Fruit fly (Drosophila melanogaster) whole organism, embryonic: ENCODE data around the gene klar.
A peak's percentile ranks its signal among the peaks of the same experiment; 100 is the strongest.

Experiments
- Adf1 ChIP-seq: fragments of 200-800 bp; sonication (Bioruptor generic); IDR thresholded peaks from 2 replicates; pipeline ENCODE4 v1.3.6; 2022; ENCODE audit warnings: missing biosample characterization, missing genetic modification characterization
- Atf-2 ChIP-seq: fragments of 200-800 bp; sonication (Bioruptor generic); optimal IDR thresholded peaks from 2 replicates; lab custom pipeline; 2016; ENCODE audit warnings: missing biosample characterization, missing genetic modification characterization
- Blimp-1 ChIP-seq: fragments of 200-800 bp; sonication (Bioruptor generic); optimal IDR thresholded peaks from 3 replicates; lab custom pipeline; 2018; ENCODE audit warnings: missing biosample characterization, missing genetic modification characterization, mild to moderate bottlenecking, moderate library complexity, missing genetic modification reagents
- CG1024 ChIP-seq: fragments of 200-800 bp; sonication (Bioruptor generic); IDR thresholded peaks from 2 replicates; pipeline ENCODE4 v1.3.6; 2022; ENCODE audit warnings: missing biosample characterization, missing genetic modification characterization
- CG10366 ChIP-seq: fragments of 200-800 bp; sonication (Bioruptor generic); IDR thresholded peaks from 2 replicates; pipeline ENCODE4 v1.3.6; 2022; ENCODE audit warnings: missing biosample characterization, missing genetic modification characterization
- CG10979 ChIP-seq: fragments of 200-800 bp; sonication (Bioruptor generic); optimal IDR thresholded peaks from 2 replicates; lab custom pipeline; 2018; ENCODE audit warnings: missing biosample characterization, mild to moderate bottlenecking, missing genetic modification characterization, moderate library complexity
- CG11695 ChIP-seq: fragments of 200-800 bp; sonication (Bioruptor generic); IDR thresholded peaks from 3 replicates; pipeline ENCODE4 v1.3.6; 2022; ENCODE audit warnings: missing biosample characterization, missing genetic modification characterization
- CG14667 ChIP-seq: fragments of 200-800 bp; sonication (Bioruptor generic); IDR thresholded peaks from 2 replicates; pipeline ENCODE4 v1.3.6; 2022; ENCODE audit warnings: missing biosample characterization, missing genetic modification characterization
- CG14860 ChIP-seq: fragments of 200-800 bp; sonication (Bioruptor generic); IDR thresholded peaks from 3 replicates; pipeline ENCODE4 v1.3.6; 2022; ENCODE audit warnings: missing biosample characterization, missing genetic modification characterization; ENCODE audit not compliant: partially characterized antibody
- CG1529 ChIP-seq: fragments of 200-800 bp; sonication (Bioruptor generic); optimal IDR thresholded peaks from 3 replicates; lab custom pipeline; 2018; ENCODE audit warnings: missing biosample characterization, missing genetic modification characterization
- CG16813 ChIP-seq: fragments of 200-800 bp; sonication (Bioruptor generic); IDR thresholded peaks from 3 replicates; pipeline ENCODE4 v1.3.6; 2022; ENCODE audit warnings: missing biosample characterization, missing genetic modification characterization; ENCODE audit not compliant: partially characterized antibody
- CG16815 ChIP-seq: fragments of 200-800 bp; sonication (Bioruptor generic); optimal IDR thresholded peaks from 3 replicates; lab custom pipeline; 2017; ENCODE audit warnings: missing biosample characterization, mild to moderate bottlenecking, missing genetic modification characterization
- CG17359 ChIP-seq: fragments of 200-800 bp; sonication (Bioruptor generic); optimal IDR thresholded peaks from 3 replicates; lab custom pipeline; 2018; ENCODE audit warnings: missing biosample characterization, mild to moderate bottlenecking, missing genetic modification characterization, moderate library complexity
- CG17802 ChIP-seq: fragments of 200-800 bp; sonication (Bioruptor generic); optimal IDR thresholded peaks from 2 replicates; lab custom pipeline; 2018; ENCODE audit warnings: missing biosample characterization, mild to moderate bottlenecking, missing genetic modification characterization, moderate library complexity
- CG30403 ChIP-seq: fragments of 200-800 bp; sonication (Bioruptor generic); optimal IDR thresholded peaks from 3 replicates; lab custom pipeline; 2016; ENCODE audit warnings: missing biosample characterization, missing genetic modification characterization
- CG31441 ChIP-seq: fragments of 200-800 bp; sonication (Bioruptor generic); IDR thresholded peaks from 2 replicates; pipeline ENCODE4 v1.3.6; 2022; ENCODE audit warnings: missing biosample characterization, missing genetic modification characterization
- CG43689 ChIP-seq: fragments of 200-800 bp; sonication (Bioruptor generic); IDR thresholded peaks from 2 replicates; pipeline ENCODE4 v1.3.6; 2022; ENCODE audit warnings: missing biosample characterization, missing genetic modification characterization
- CG6765 ChIP-seq: fragments of 200-800 bp; sonication (Bioruptor generic); optimal IDR thresholded peaks from 3 replicates; lab custom pipeline; 2017; ENCODE audit warnings: missing biosample characterization, mild to moderate bottlenecking, missing genetic modification characterization
- CG7372 ChIP-seq: fragments of 200-800 bp; sonication (Bioruptor generic); IDR thresholded peaks from 2 replicates; pipeline ENCODE4 v1.3.6; 2022; ENCODE audit warnings: missing biosample characterization, missing genetic modification characterization
- CG7745 ChIP-seq: fragments of 200-800 bp; sonication (Bioruptor generic); optimal IDR thresholded peaks from 2 replicates; lab custom pipeline; 2018; ENCODE audit warnings: missing biosample characterization, mild to moderate bottlenecking, missing genetic modification characterization, moderate library complexity
- CG7928 ChIP-seq: fragments of 200-800 bp; sonication (Bioruptor generic); optimal IDR thresholded peaks from 2 replicates; lab custom pipeline; 2017; ENCODE audit warnings: missing biosample characterization, mild to moderate bottlenecking, missing genetic modification characterization
- CG8281 ChIP-seq: fragments of 200-800 bp; sonication (Bioruptor generic); optimal IDR thresholded peaks from 2 replicates; lab custom pipeline; 2018; ENCODE audit warnings: missing biosample characterization, mild to moderate bottlenecking, missing genetic modification characterization, moderate library complexity
- CG9876 ChIP-seq: fragments of 200-800 bp; sonication (Bioruptor generic); optimal IDR thresholded peaks from 2 replicates; lab custom pipeline; 2016; ENCODE audit warnings: missing biosample characterization, missing genetic modification characterization
- Dad ChIP-seq: fragments of 200-800 bp; sonication (Bioruptor generic); optimal IDR thresholded peaks from 3 replicates; lab custom pipeline; 2016; ENCODE audit warnings: missing biosample characterization, missing genetic modification characterization
- Dll ChIP-seq: fragments of 200-800 bp; sonication (Bioruptor generic); IDR thresholded peaks from 4 replicates; pipeline ENCODE4 v1.3.6; 2022; ENCODE audit warnings: missing biosample characterization, missing genetic modification characterization; ENCODE audit not compliant: partially characterized antibody
- Elba2 ChIP-seq: fragments of 200-800 bp; sonication (Bioruptor generic); optimal IDR thresholded peaks from 3 replicates; lab custom pipeline; 2016; ENCODE audit warnings: missing biosample characterization, missing genetic modification characterization
- HLH3B ChIP-seq: fragments of 200-800 bp; sonication (Bioruptor generic); IDR thresholded peaks from 2 replicates; pipeline ENCODE4 v1.3.6; 2022; ENCODE audit warnings: missing biosample characterization, missing genetic modification characterization
- HLH4C ChIP-seq: fragments of 200-800 bp; sonication (Bioruptor generic); IDR thresholded peaks from 3 replicates; pipeline ENCODE4 v1.3.6; 2022; ENCODE audit warnings: missing biosample characterization, missing genetic modification characterization; ENCODE audit not compliant: partially characterized antibody
- Optix ChIP-seq: fragments of 200-800 bp; sonication (Bioruptor generic); IDR thresholded peaks from 3 replicates; pipeline ENCODE4 v1.3.6; 2022; ENCODE audit warnings: missing biosample characterization, missing genetic modification characterization
- Rx ChIP-seq: fragments of 200-800 bp; sonication (Bioruptor generic); IDR thresholded peaks from 2 replicates; pipeline ENCODE4 v1.3.6; 2022; ENCODE audit warnings: missing biosample characterization, missing genetic modification characterization
- Usf ChIP-seq: fragments of 200-800 bp; sonication (Bioruptor generic); optimal IDR thresholded peaks from 2 replicates; lab custom pipeline; 2017; ENCODE audit warnings: missing genotype, missing biosample characterization, missing genetic modification characterization
- Vsx1 ChIP-seq: fragments of 200-800 bp; sonication (Bioruptor generic); optimal IDR thresholded peaks from 2 replicates; lab custom pipeline; 2017; ENCODE audit warnings: missing biosample characterization, mild to moderate bottlenecking, missing genetic modification characterization, missing genetic modification reagents
- chm ChIP-seq: fragments of 200-800 bp; sonication (Bioruptor generic); IDR thresholded peaks from 2 replicates; pipeline ENCODE4 v1.3.6; 2022; ENCODE audit warnings: missing biosample characterization, missing genetic modification characterization
- corto ChIP-seq: fragments of 200-800 bp; sonication (Bioruptor generic); optimal IDR thresholded peaks from 2 replicates; lab custom pipeline; 2016; ENCODE audit warnings: missing biosample characterization, mild to moderate bottlenecking, missing genetic modification characterization, moderate library complexity
- cwo ChIP-seq: fragments of 200-800 bp; sonication (Bioruptor generic); optimal IDR thresholded peaks from 3 replicates; lab custom pipeline; 2017; ENCODE audit warnings: missing biosample characterization, missing genetic modification characterization, mild to moderate bottlenecking, moderate library complexity, missing genetic modification reagents
- dmrt99B ChIP-seq: fragments of 200-800 bp; sonication (Bioruptor generic); optimal IDR thresholded peaks from 2 replicates; lab custom pipeline; 2018; ENCODE audit warnings: missing biosample characterization, mild to moderate bottlenecking, missing genetic modification characterization, moderate library complexity
- eyg ChIP-seq: fragments of 200-800 bp; sonication (Bioruptor generic); optimal IDR thresholded peaks from 3 replicates; lab custom pipeline; 2016; ENCODE audit warnings: missing biosample characterization, missing genetic modification characterization
- fru ChIP-seq: fragments of >200 bp; optimal IDR thresholded peaks from 2 replicates; lab custom pipeline; 2017
- gt ChIP-seq: fragments of 200-800 bp; sonication (Bioruptor generic); IDR thresholded peaks from 2 replicates; pipeline ENCODE4 v1.3.6; 2022; ENCODE audit warnings: missing biosample characterization, missing genetic modification characterization
- hkb ChIP-seq, 2 experiments: fragments of 200-800 bp in 1 of 2; fragments of >200 bp in 1 of 2; sonication (Bioruptor generic) in 1 of 2; IDR thresholded peaks in 1 of 2; optimal IDR thresholded peaks in 1 of 2; 2 replicates each; pipeline versions ENCODE4 v1.3.6 to Lab custom; 2017 to 2022; ENCODE audit warnings: missing biosample characterization in 1 of 2, missing genetic modification characterization in 1 of 2
- lbe ChIP-seq: fragments of 200-800 bp; sonication (Bioruptor generic); optimal IDR thresholded peaks from 2 replicates; lab custom pipeline; 2016; ENCODE audit warnings: missing biosample characterization, mild to moderate bottlenecking, missing genetic modification characterization
- org-1 ChIP-seq: fragments of 200-800 bp; sonication (Bioruptor generic); optimal IDR thresholded peaks from 2 replicates; lab custom pipeline; 2017; ENCODE audit warnings: missing biosample characterization, missing genetic modification characterization
- pita ChIP-seq: fragments of 200-800 bp; sonication (Bioruptor generic); optimal IDR thresholded peaks from 2 replicates; lab custom pipeline; 2017; ENCODE audit warnings: missing biosample characterization, mild to moderate bottlenecking, missing genetic modification characterization
- sens ChIP-seq: fragments of 200-800 bp; sonication (Bioruptor generic); peaks from one replicate; lab custom pipeline; 2016; ENCODE audit warnings: missing biosample characterization, missing genetic modification characterization
- shn ChIP-seq: fragments of 200-800 bp; sonication (Bioruptor generic); optimal IDR thresholded peaks from 3 replicates; lab custom pipeline; 2016; ENCODE audit warnings: missing biosample characterization, missing genetic modification characterization
- sr ChIP-seq: fragments of 200-800 bp; sonication (Bioruptor generic); IDR thresholded peaks from 3 replicates; pipeline ENCODE4 v1.3.6; 2022; ENCODE audit warnings: missing biosample characterization, missing genetic modification characterization
- stwl ChIP-seq: fragments of 200-800 bp; sonication (Bioruptor generic); optimal IDR thresholded peaks from 3 replicates; lab custom pipeline; 2018; ENCODE audit warnings: missing biosample characterization, mild to moderate bottlenecking, missing genetic modification characterization, moderate library complexity
- tin ChIP-seq: fragments of 200-800 bp; sonication (Bioruptor generic); optimal IDR thresholded peaks from 3 replicates; lab custom pipeline; 2016; ENCODE audit warnings: missing biosample characterization, missing genetic modification characterization
- unpg ChIP-seq: fragments of 200-800 bp; sonication (Bioruptor generic); optimal IDR thresholded peaks from 3 replicates; lab custom pipeline; 2018; ENCODE audit warnings: missing biosample characterization, mild to moderate bottlenecking, missing genetic modification characterization, moderate library complexity
- z ChIP-seq: fragments of 200-800 bp; sonication (Bioruptor generic); IDR thresholded peaks from 3 replicates; pipeline ENCODE4 v1.3.6; 2022; ENCODE audit warnings: missing biosample characterization, missing genetic modification characterization

klar gene

DNA sequence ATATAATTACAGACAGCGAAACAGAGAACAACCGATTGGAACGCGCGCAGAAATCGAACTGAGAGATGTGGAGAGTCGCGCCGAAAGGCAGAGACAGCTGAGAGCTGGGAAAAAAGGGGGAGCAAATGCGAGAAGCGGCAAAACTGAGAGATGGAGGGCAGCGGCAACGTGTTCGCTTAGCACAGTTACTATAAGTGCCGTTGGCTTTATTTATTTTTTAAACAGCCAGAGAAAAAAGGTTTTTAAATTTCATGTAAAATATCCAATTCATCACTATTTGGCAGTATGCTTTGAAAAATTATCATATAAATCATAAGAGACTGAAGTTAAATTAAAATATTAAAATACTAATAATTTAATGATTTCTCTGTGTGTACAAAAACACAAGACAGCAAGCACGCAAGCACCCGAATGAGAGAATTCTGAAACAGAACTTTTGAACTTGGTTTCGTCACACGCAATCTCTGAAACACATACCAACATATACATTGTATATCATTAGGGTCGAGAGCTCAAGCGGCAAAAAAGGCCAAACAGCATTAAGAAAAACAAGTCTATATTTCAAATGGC is 99.3 kb downstream of the klar start (continued):
- TF ChIP-seq corto (GFP tag; lab: Kevin White, UChicago) (peak; percentile 46), unpg (GFP tag; lab: Kevin White, UChicago) (peak; percentile 76), lbe (peak; percentile 54), tin (GFP tag; lab: Kevin White, UChicago) (peak; percentile 64), CG17359 (peak; percentile 86), chm (GFP tag; lab: Robert Waterston, UW) (peak; percentile 37; the same call in 1 of the 2 replicates), fru (lab: Kevin White, UChicago) (no peak), Dad (GFP tag; lab: Kevin White, UChicago) (peak; percentile 48), Adf1 (GFP tag; lab: Robert Waterston, UW) (peak; percentile 77), CG14860 (GFP tag; lab: Robert Waterston, UW) (no peak), CG10366 (peak; percentile 74), CG9876 (no peak), stwl (tag; lab: Kevin White, UChicago) (no peak), CG1529 (peak; percentile 24), CG7372 (peak; percentile 89), HLH4C (no peak), Usf (GFP tag; lab: Kevin White, UChicago) (peak; percentile 42), CG7745 (tag; lab: Kevin White, UChicago) (no peak), org-1 (peak; percentile 77), CG14667 (GFP tag; lab: Robert Waterston, UW) (peak; percentile 81), HLH3B (GFP tag; lab: Robert Waterston, UW) (peak; percentile 87), CG1024 (GFP tag; lab: Robert Waterston, UW) (peak; percentile 48), Rx (GFP tag; lab: Robert Waterston, UW) (peak; percentile 63; the same call in 1 of the 2 replicates), Vsx1 (GFP tag; lab: Kevin White, UChicago) (peak; percentile 67), CG16813 (GFP tag; lab: Robert Waterston, UW) (no peak), CG11695 (peak; percentile 92), Elba2 (no peak), CG16815 (GFP tag; lab: Kevin White, UChicago) (peak; percentile 51), gt (GFP tag; lab: Robert Waterston, UW) (peak; percentile 44; the same call in 1 of the 2 replicates), cwo (GFP tag; lab: Kevin White, UChicago) (peak; percentile 93), Dll (GFP tag; lab: Robert Waterston, UW) (no peak), CG10979 (peak; percentile 70), Atf-2 (GFP tag; lab: Kevin White, UChicago) (no peak), CG6765 (GFP tag; lab: Kevin White, UChicago) (peak; percentile 89), Blimp-1 (GFP tag; lab: Kevin White, UChicago) (peak; percentile 78), dmrt99B (peak; percentile 82), CG30403 (GFP tag; lab: Kevin White, UChicago) (peak; percentile 85), CG43689 (peak; percentile 75), CG31441 (peak; percentile 62), CG8281 (tag; lab: Kevin White, UChicago) (peak; percentile 64), shn (GFP tag; lab: Kevin White, UChicago) (no peak), Optix (GFP tag; lab: Robert Waterston, UW) (peak; percentile 56; the same call in 2 of the 3 replicates), z (no peak), sens (GFP tag; lab: Kevin White, UChicago) (peak; percentile 59), CG17802 (peak; percentile 16), pita (no peak), eyg (GFP tag; lab: Kevin White, UChicago) (peak; percentile 31), CG7928 (GFP tag; lab: Kevin White, UChicago) (peak; percentile 59), hkb (optimal IDR thresholded peaks at IDR 0.05; lab: Kevin White, UChicago) (no peak), hkb (GFP tag; IDR thresholded peaks at IDR 0.05; lab: Robert Waterston, UW) (peak; percentile 90), sr (no peak)
